Fruit fly (Drosophila melanogaster): Measurements from ENCODE around the gene Sugb.

Sugb gene

DNA sequence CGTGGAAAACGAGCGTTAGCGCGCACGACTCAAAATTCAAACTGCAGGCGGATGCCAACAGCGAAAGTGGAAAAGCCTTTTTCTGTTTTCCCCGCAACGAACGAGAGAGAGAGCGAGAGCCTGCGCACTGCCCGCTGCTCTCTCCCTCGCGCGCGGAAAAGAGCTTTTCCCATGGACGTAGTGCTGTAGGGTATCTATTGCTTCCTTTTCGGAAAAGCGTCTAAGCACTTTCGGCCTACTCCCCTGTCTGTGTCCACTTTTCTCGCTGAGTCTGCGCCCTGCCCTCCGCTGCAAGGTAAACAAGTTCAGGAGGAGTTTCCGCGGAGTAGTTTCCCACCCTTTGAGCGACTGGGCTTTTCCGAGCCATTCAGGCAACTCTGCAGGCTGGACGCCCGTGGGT lies 3.5 kb upstream of the Sugb start, which contains the start of gene CG32085 (continued):
- TF ChIP-seq CG11695 (GFP tag; IDR thresholded peaks at IDR 0.05) (peak; percentile 48; the same call in 1 of the 3 replicates), Camta (GFP tag; optimal IDR thresholded peaks at IDR 0.05) (peak; percentile 0), fu2 (GFP tag; optimal IDR thresholded peaks at IDR 0.05) (peak; percentile 54), gfzf (GFP tag; optimal IDR thresholded peaks at IDR 0.05) (no peak), CG9797 (GFP tag; optimal IDR thresholded peaks at IDR 0.05) (no peak), CG17359 (tag; optimal IDR thresholded peaks at IDR 0.05) (peak; percentile 54), chm (GFP tag; IDR thresholded peaks at IDR 0.05) (peak; percentile 61; the same call in 1 of the 2 replicates), CG42726 (GFP tag; IDR thresholded peaks at IDR 0.05; ENCODE audit: partially characterized antibody) (no peak), Gsc (GFP tag; IDR thresholded peaks at IDR 0.05) (no peak), caup (GFP tag; optimal IDR thresholded peaks at IDR 0.05; ENCODE audit: severe bottlenecking) (peak; percentile 71), CG34224 (GFP tag; IDR thresholded peaks at IDR 0.05; ENCODE audit: partially characterized antibody) (no peak), ranshi (GFP tag; IDR thresholded peaks at IDR 0.05) (peak; percentile 72), pnt (GFP tag; optimal IDR thresholded peaks at IDR 0.05) (peak; percentile 40), gsb (GFP tag; IDR thresholded peaks at IDR 0.05) (0 out of 2 replicates have a peak, but pooled peaks have one; percentile 49), B-H2 (GFP tag; optimal IDR thresholded peaks at IDR 0.05) (peak; percentile 48), sqz (GFP tag; optimal IDR thresholded peaks at IDR 0.05) (no peak), bsh (GFP tag; optimal IDR thresholded peaks at IDR 0.05) (no peak), MBD-R2 (GFP tag; IDR thresholded peaks at IDR 0.05) (peak; percentile 53; the same call in 1 of the 2 replicates), D19B (GFP tag; optimal IDR thresholded peaks at IDR 0.05) (no peak), HLHmδ (GFP tag; optimal IDR thresholded peaks at IDR 0.05) (peak; percentile 18), klu (GFP tag; IDR thresholded peaks at IDR 0.05) (no peak), CG11723 (GFP tag; optimal IDR thresholded peaks at IDR 0.05) (peak; percentile 30), CG2712 (tag; optimal IDR thresholded peaks at IDR 0.05) (peak; percentile 34), Side (GFP tag; optimal IDR thresholded peaks at IDR 0.05) (peak; percentile 24), esg (GFP tag; conservative IDR thresholded peaks at IDR 0.05) (no peak), sug (tag; optimal IDR thresholded peaks at IDR 0.05) (peak; percentile 5), CG6689 (GFP tag; IDR thresholded peaks at IDR 0.05) (0 out of 2 replicates have a peak, but pooled peaks have one; percentile 30), Fer2 (tag; optimal IDR thresholded peaks at IDR 0.05) (peak; percentile 4), CG12391 (tag; optimal IDR thresholded peaks at IDR 0.05) (peak; percentile 10), CG4820 (GFP tag; optimal IDR thresholded peaks at IDR 0.05) (peak; percentile 22), CG17568 (GFP tag; optimal IDR thresholded peaks at IDR 0.05) (no peak), CrebB (tag; optimal IDR thresholded peaks at IDR 0.05) (no peak), jigr1 (GFP tag; IDR thresholded peaks at IDR 0.05) (no peak), ap (GFP tag; IDR thresholded peaks at IDR 0.05) (no peak), NC2β (GFP tag; optimal IDR thresholded peaks at IDR 0.05) (peak; percentile 21), CG12299 (tag; optimal IDR thresholded peaks at IDR 0.05) (no peak), Atf-2 (GFP tag; optimal IDR thresholded peaks at IDR 0.05) (no peak), Ptx1 (GFP tag; IDR thresholded peaks at IDR 0.05) (peak; percentile 57), bigmax (GFP tag; optimal IDR thresholded peaks at IDR 0.05) (no peak), Oaz (GFP tag; IDR thresholded peaks at IDR 0.05) (0 out of 2 replicates have a peak, but pooled peaks have one; percentile 16), pho (GFP tag; optimal IDR thresholded peaks at IDR 0.05) (peak; percentile 62), HLH54F (GFP tag; optimal IDR thresholded peaks at IDR 0.05) (peak; percentile 54), CG9876 (GFP tag; optimal IDR thresholded peaks at IDR 0.05) (peak; percentile 28), Med (GFP tag) (peak; percentile 95), Rx (GFP tag; IDR thresholded peaks at IDR 0.05) (peak; percentile 53), disco-r (GFP tag; optimal IDR thresholded peaks at IDR 0.05) (no peak), CG6683 (GFP tag; optimal IDR thresholded peaks at IDR 0.05) (peak; percentile 44), Doc3 (GFP tag; IDR thresholded peaks at IDR 0.05; ENCODE audit: partially characterized antibody) (no peak), CG13424 (tag; optimal IDR thresholded peaks at IDR 0.05) (peak; percentile 48), Hr39 (optimal IDR thresholded peaks at IDR 0.05) (no peak), CG8765 (GFP tag; IDR thresholded peaks at IDR 0.05) (no peak), CTCF (GFP tag; optimal IDR thresholded peaks at IDR 0.05) (no peak)

All from whole organism, embryonic.